Worm (Caenorhabditis elegans): ENCODE results near the gene C16D9.4.

ce11 chrV:8239928-8240327 lies 2.8 kb downstream of the C16D9.4 start, which contains the start of gene C16D9.3:
- TF ChIP-seq madf-8 (GFP tag; conservative IDR thresholded peaks at IDR 0.05) = no peak
- TF ChIP-seq him-1 (tag; optimal IDR thresholded peaks at IDR 0.05) = no peak
- no peak for TF ChIP-seq K12H6.12 (tag; optimal IDR thresholded peaks at IDR 0.05)
- no peak for TF ChIP-seq cebp-2 (GFP tag; IDR thresholded peaks at IDR 0.05)
- TF ChIP-seq T07F8.4 (tag; optimal IDR thresholded peaks at IDR 0.05) = no peak
- no peak for TF ChIP-seq F39B2.1 (GFP tag; IDR thresholded peaks at IDR 0.05)
- no peak for TF ChIP-seq ama-1 (optimal IDR thresholded peaks at IDR 0.05)
- TF ChIP-seq ama-1 (GFP tag; optimal IDR thresholded peaks at IDR 0.05) = no peak
- no peak for TF ChIP-seq dpl-1 (GFP tag; optimal IDR thresholded peaks at IDR 0.05)
- no peak for TF ChIP-seq ceh-40 (GFP tag; IDR thresholded peaks at IDR 0.05)
- no peak for TF ChIP-seq D2030.7 (GFP tag; IDR thresholded peaks at IDR 0.05)
- TF ChIP-seq bed-2 (GFP tag; IDR thresholded peaks at IDR 0.05) = no peak
